Worm (Caenorhabditis elegans): ENCODE results near the gene sdn-1.
A peak's percentile ranks its signal among the peaks of the same experiment; 100 is the strongest.

The sdn-1 gene

ce11 chrX:10597554-10598191, 4.5 kb upstream of the sdn-1 start:
- no peak for TF ChIP-seq dpl-1 (GFP tag; optimal IDR thresholded peaks at IDR 0.05)
- no peak for TF ChIP-seq lsy-2 (tag; optimal IDR thresholded peaks at IDR 0.05)
- TF ChIP-seq hpl-2 (GFP tag; optimal IDR thresholded peaks at IDR 0.05), result no peak
- TF ChIP-seq unc-130 (tag; optimal IDR thresholded peaks at IDR 0.05), result no peak
- TF ChIP-seq nhr-20 (tag; optimal IDR thresholded peaks at IDR 0.05), result peak; percentile 30
- peak; percentile 14 for TF ChIP-seq ceh-8 (GFP tag; optimal IDR thresholded peaks at IDR 0.05)
- no peak; the same call in 1 of the 2 replicates for TF ChIP-seq isw-1 (GFP tag; IDR thresholded peaks at IDR 0.05)
- TF ChIP-seq nhr-12 (tag; optimal IDR thresholded peaks at IDR 0.05), result no peak
- peak; percentile 55 for TF ChIP-seq nhr-71 (tag; optimal IDR thresholded peaks at IDR 0.05)
- peak; percentile 12 for TF ChIP-seq unc-86 (tag; optimal IDR thresholded peaks at IDR 0.05)
- no peak for TF ChIP-seq fkh-4 (tag; optimal IDR thresholded peaks at IDR 0.05; ENCODE audit: borderline replicate concordance)
- TF ChIP-seq zip-4 (GFP tag; optimal IDR thresholded peaks at IDR 0.05), result no peak
- no peak for TF ChIP-seq nhr-90 (tag; optimal IDR thresholded peaks at IDR 0.05; ENCODE audit: poor library complexity)
- TF ChIP-seq nhr-47 (tag; optimal IDR thresholded peaks at IDR 0.05), result peak; percentile 26
- no peak for TF ChIP-seq fkh-10 (GFP tag; optimal IDR thresholded peaks at IDR 0.05)
- no peak for TF ChIP-seq nhr-28 (tag; optimal IDR thresholded peaks at IDR 0.05)
- TF ChIP-seq C34B4.2 (tag; optimal IDR thresholded peaks at IDR 0.05), result no peak
- TF ChIP-seq mef-2 (tag; optimal IDR thresholded peaks at IDR 0.05), result no peak
- TF ChIP-seq ceh-82 (tag; optimal IDR thresholded peaks at IDR 0.05), result peak in 2 of 3 experiments; percentile 50 to 51
- peak; percentile 43 for TF ChIP-seq elt-2 (tag; optimal IDR thresholded peaks at IDR 0.05)
- TF ChIP-seq grh-1 (GFP tag; IDR thresholded peaks at IDR 0.05), result no peak
- no peak for TF ChIP-seq nhr-76 (tag; optimal IDR thresholded peaks at IDR 0.05)
- TF ChIP-seq unc-98 (GFP tag; IDR thresholded peaks at IDR 0.05), result no peak
- TF ChIP-seq nhr-11 (tag; optimal IDR thresholded peaks at IDR 0.05), result no peak
- no peak for TF ChIP-seq ceh-88 (GFP tag; IDR thresholded peaks at IDR 0.05)
- no peak for TF ChIP-seq aly-2 (tag; optimal IDR thresholded peaks at IDR 0.05)
- TF ChIP-seq tlp-1 (tag; optimal IDR thresholded peaks at IDR 0.05), result no peak
- peak; percentile 72 for TF ChIP-seq dsc-1 (tag; optimal IDR thresholded peaks at IDR 0.05)
- no peak for TF ChIP-seq lir-3 (tag; optimal IDR thresholded peaks at IDR 0.05; ENCODE audit: poor library complexity)
- no peak for TF ChIP-seq unc-30 (tag; optimal IDR thresholded peaks at IDR 0.05)
- TF ChIP-seq mep-1 (tag; optimal IDR thresholded peaks at IDR 0.05), result peak; percentile 15
- TF ChIP-seq ceh-90 (tag; optimal IDR thresholded peaks at IDR 0.05), result no peak
- no peak for TF ChIP-seq snpc-4 (tag; optimal IDR thresholded peaks at IDR 0.05)
- no peak for TF ChIP-seq nhr-237 (tag; optimal IDR thresholded peaks at IDR 0.05)
- peak; percentile 71 for TF ChIP-seq lin-14 (GFP tag; optimal IDR thresholded peaks at IDR 0.05)
- no peak for TF ChIP-seq alr-1 (tag; optimal IDR thresholded peaks at IDR 0.05; ENCODE audit: borderline replicate concordance)
- TF ChIP-seq sup-37 (GFP tag; optimal IDR thresholded peaks at IDR 0.05), result no peak
- TF ChIP-seq tbx-2 (tag; optimal IDR thresholded peaks at IDR 0.05), result peak; percentile 48
- peak; percentile 73 for TF ChIP-seq rnt-1 (tag; optimal IDR thresholded peaks at IDR 0.05)
- no peak for TF ChIP-seq hlh-4 (tag; optimal IDR thresholded peaks at IDR 0.05)
- no peak for TF ChIP-seq mdl-1 (tag; optimal IDR thresholded peaks at IDR 0.05)
- no peak for TF ChIP-seq fos-1 (tag; optimal IDR thresholded peaks at IDR 0.05)
- no peak for TF ChIP-seq elt-3 (tag; optimal IDR thresholded peaks at IDR 0.05)
- no peak for TF ChIP-seq hlh-17 (GFP tag; optimal IDR thresholded peaks at IDR 0.05; ENCODE audit: borderline replicate concordance)
- no peak for TF ChIP-seq pqm-1 (tag; optimal IDR thresholded peaks at IDR 0.05)
- no peak for TF ChIP-seq vab-15 (tag; optimal IDR thresholded peaks at IDR 0.05)
- TF ChIP-seq C16A3.4 (tag; optimal IDR thresholded peaks at IDR 0.05), result no peak
- TF ChIP-seq ama-1 (optimal IDR thresholded peaks at IDR 0.05), result no peak
- TF ChIP-seq egl-27 (tag; optimal IDR thresholded peaks at IDR 0.05), result no peak
- peak; percentile 15 to 36 for TF ChIP-seq efl-1 (optimal IDR thresholded peaks at IDR 0.05)
- TF ChIP-seq efl-1 (GFP tag; optimal IDR thresholded peaks at IDR 0.05 in 1 of 2), result no peak
- peak; percentile 39 for TF ChIP-seq snu-23 (GFP tag; optimal IDR thresholded peaks at IDR 0.05)
- no peak for TF ChIP-seq ceh-63 (GFP tag; optimal IDR thresholded peaks at IDR 0.05)

Data from whole organism, L1 larva.